Worm (Caenorhabditis elegans): ENCODE data around the gene srsx-3.

ce11 chrV:7970519-7970918 lies 33.5 kb upstream of the srsx-3 start:
- no peak for TF ChIP-seq nhr-11 (tag; optimal IDR thresholded peaks at IDR 0.05)
- no peak for TF ChIP-seq unc-98 (GFP tag; IDR thresholded peaks at IDR 0.05)
- TF ChIP-seq lin-13 (GFP tag; optimal IDR thresholded peaks at IDR 0.05), result no peak
- TF ChIP-seq jun-1 (tag; optimal IDR thresholded peaks at IDR 0.05), result no peak
- no peak for TF ChIP-seq nhr-28 (tag; optimal IDR thresholded peaks at IDR 0.05)
- no peak for TF ChIP-seq nhr-84 (tag; optimal IDR thresholded peaks at IDR 0.05)
- no peak for TF ChIP-seq ztf-11 (tag; optimal IDR thresholded peaks at IDR 0.05)
- no peak for TF ChIP-seq sup-37 (GFP tag; optimal IDR thresholded peaks at IDR 0.05)
- no peak for TF ChIP-seq aha-1 (tag; optimal IDR thresholded peaks at IDR 0.05)
- TF ChIP-seq unc-62 (GFP tag; optimal IDR thresholded peaks at IDR 0.05), result no peak
